Fruit fly (Drosophila melanogaster) whole organism, wandering third instar larva: ENCODE data around the gene Cpr35B.

Experiments used
- CG9705 ChIP-seq: fragments of 200-800 bp; sonication (Bioruptor generic); optimal IDR thresholded peaks from 2 replicates; lab custom pipeline; 2018; ENCODE audit warnings: missing biosample characterization, mild to moderate bottlenecking, missing genetic modification characterization
- Dif ChIP-seq: fragments of 200-275, 200-300 bp; sonication (Bioruptor generic); optimal IDR thresholded peaks from 2 replicates; lab custom pipeline; 2018; ENCODE audit warnings: missing biosample characterization, missing genetic modification characterization; ENCODE audit not compliant: partially characterized antibody
- HLH106 ChIP-seq: fragments of 200-800 bp; optimal IDR thresholded peaks from 3 replicates; lab custom pipeline; 2019; ENCODE audit warnings: missing biosample characterization, mild to moderate bottlenecking, missing genetic modification characterization, moderate library complexity
- brk ChIP-seq: fragments of 200-800 bp; sonication (Bioruptor generic); optimal IDR thresholded peaks from 2 replicates; lab custom pipeline; 2016; ENCODE audit warnings: missing biosample characterization, mild to moderate bottlenecking, missing genetic modification characterization
- dl ChIP-seq, 2 experiments: fragments of 175-275, 200-275 bp in 1 of 2; fragments of 200-275 bp in 1 of 2; sonication (Bioruptor generic); optimal IDR thresholded peaks; lab custom pipeline; 2018; ENCODE audit warnings: mild to moderate bottlenecking in 2 of 2, missing biosample characterization in 2 of 2, missing genetic modification characterization in 2 of 2, moderate library complexity in 2 of 2; ENCODE audit not compliant: partially characterized antibody in 2 of 2, insufficient read depth in 1 of 2
- dsf ChIP-seq: sonication (Bioruptor generic); optimal IDR thresholded peaks from 2 replicates; lab custom pipeline; 2016; ENCODE audit warnings: missing biosample characterization, missing genetic modification characterization, borderline replicate concordance
- h ChIP-seq: fragments of 200-800 bp; sonication (Bioruptor generic); optimal IDR thresholded peaks from 3 replicates; lab custom pipeline; 2016; ENCODE audit warnings: missing biosample characterization, mild to moderate bottlenecking, missing genetic modification characterization
- sage ChIP-seq: fragments of 200-800 bp; sonication (Bioruptor generic); optimal IDR thresholded peaks from 2 replicates; lab custom pipeline; 2016; ENCODE audit warnings: missing biosample characterization, mild to moderate bottlenecking, missing genetic modification characterization
- usp ChIP-seq: fragments of >200 bp; optimal IDR thresholded peaks from 2 replicates; lab custom pipeline; 2017; ENCODE audit warnings: missing biosample characterization, missing genetic modification characterization

dm6 chr2L:14394298-14395064 lies 30.5 kb downstream of the Cpr35B start:
- TF ChIP-seq CG9705 (GFP tag; lab: Kevin White, UChicago) (no peak), usp (no peak), sage (peak; percentile 11), dl (GFP tag; optimal IDR thresholded peaks at IDR 0.05; lab: Kevin White, UChicago; ENCODE audit: insufficient read depth in 1 of 2, partially characterized antibody in 2 of 2) (no peak), brk (GFP tag; lab: Kevin White, UChicago) (no peak), h (GFP tag; lab: Kevin White, UChicago) (peak; percentile 26), HLH106 (tag; lab: Kevin White, UChicago) (peak; percentile 28), Dif (no peak), dsf (GFP tag; lab: Kevin White, UChicago) (no peak)
